Worm (Caenorhabditis elegans) whole organism, L1 larva: ENCODE results near the gene ZK112.4.

ENCODE experiments used
- C34B4.2 ChIP-seq: sonication (generic microtip); optimal IDR thresholded peaks from 2 replicates; lab custom pipeline; 2017; ENCODE audit warnings: mild to moderate bottlenecking, missing genetic modification characterization, missing compliant biosample characterization
- Y116A8C.19 ChIP-seq: sonication (generic microtip); optimal IDR thresholded peaks from 2 replicates; lab custom pipeline; 2016; ENCODE audit warnings: missing compliant biosample characterization, missing genetic modification characterization, borderline replicate concordance
- aha-1 ChIP-seq: fragments of 150-350 bp; optimal IDR thresholded peaks from 2 replicates; lab custom pipeline; 2014; ENCODE audit warnings: missing biosample characterization, missing genetic modification characterization
- alr-1 ChIP-seq: fragments of 200-800 bp; sonication (Bioruptor generic); optimal IDR thresholded peaks from 2 replicates; lab custom pipeline; 2018; ENCODE audit warnings: borderline replicate concordance, mild to moderate bottlenecking, missing genetic modification characterization, missing compliant biosample characterization
- ceh-63 ChIP-seq: fragments of 200-800 bp; sonication (Bioruptor generic); optimal IDR thresholded peaks from 2 replicates; lab custom pipeline; 2018; ENCODE audit warnings: mild to moderate bottlenecking, missing genetic modification characterization, missing compliant biosample characterization
- ceh-88 ChIP-seq: fragments of 200-800 bp; sonication (Bioruptor generic); IDR thresholded peaks from 2 replicates; pipeline ENCODE4 v1.3.6; 2022; ENCODE audit warnings: missing genetic modification characterization, missing compliant biosample characterization
- ceh-90 ChIP-seq: sonication (generic microtip); optimal IDR thresholded peaks from 2 replicates; lab custom pipeline; 2016; ENCODE audit warnings: missing genetic modification characterization, missing compliant biosample characterization
- ces-1 ChIP-seq: fragments of 150-350 bp; optimal IDR thresholded peaks from 2 replicates; lab custom pipeline; 2014; ENCODE audit warnings: missing biosample characterization, missing genetic modification reagents, missing genetic modification characterization
- dpl-1 ChIP-seq, 3 experiments: fragments of 150-350 bp in 2 of 3; sonication (generic microtip) in 1 of 3; optimal IDR thresholded peaks; 2 replicates each; lab custom pipeline; 2014 to 2017; ENCODE audit warnings: missing biosample characterization in 3 of 3, missing genetic modification characterization in 3 of 3, missing genetic modification reagents in 3 of 3
- efl-3 ChIP-seq: fragments of 200-800 bp; sonication (Bioruptor generic); optimal IDR thresholded peaks from 2 replicates; lab custom pipeline; 2018; ENCODE audit warnings: mild to moderate bottlenecking, missing genetic modification characterization, missing compliant biosample characterization
- egl-13 ChIP-seq: sonication (generic microtip); optimal IDR thresholded peaks from 2 replicates; lab custom pipeline; 2016; ENCODE audit warnings: missing genotype, missing genetic modification reagents, missing genetic modification characterization, missing compliant biosample characterization
- elt-3 ChIP-seq, 6 experiments: fragments of 150-350 bp in 1 of 6; sonication (generic microtip); optimal IDR thresholded peaks; 2 replicates each; lab custom pipeline; 2017 to 2018; ENCODE audit warnings: missing biosample characterization in 6 of 6, missing genetic modification characterization in 6 of 6, inconsistent platforms in 1 of 6
- ets-5 ChIP-seq: fragments of 200-800 bp; sonication (Bioruptor generic); IDR thresholded peaks from 2 replicates; pipeline ENCODE4 v1.3.6; 2022; ENCODE audit warnings: missing genetic modification characterization, missing compliant biosample characterization
- fkh-10 ChIP-seq: sonication (generic microtip); optimal IDR thresholded peaks from 2 replicates; lab custom pipeline; 2017; ENCODE audit warnings: missing biosample characterization, missing genetic modification reagents, missing genetic modification characterization
- fkh-4 ChIP-seq: sonication (generic microtip); optimal IDR thresholded peaks from 2 replicates; lab custom pipeline; 2016; ENCODE audit warnings: missing compliant biosample characterization, missing genetic modification characterization, borderline replicate concordance
- fkh-8 ChIP-seq: sonication (generic microtip); optimal IDR thresholded peaks from 2 replicates; lab custom pipeline; 2016; ENCODE audit warnings: mild to moderate bottlenecking, missing genetic modification characterization, missing compliant biosample characterization
- fos-1 ChIP-seq: fragments of 150-350 bp; optimal IDR thresholded peaks from 2 replicates; lab custom pipeline; 2014; ENCODE audit warnings: missing biosample characterization, missing genetic modification characterization
- grh-1 ChIP-seq: fragments of 200-800 bp; sonication (Bioruptor generic); IDR thresholded peaks from 2 replicates; pipeline ENCODE4 v1.3.6; 2022; ENCODE audit warnings: missing genetic modification reagents, missing genetic modification characterization, missing compliant biosample characterization
- hpl-2 ChIP-seq: fragments of 150-350 bp; optimal IDR thresholded peaks from 2 replicates; lab custom pipeline; 2014; ENCODE audit warnings: missing biosample characterization, missing genetic modification reagents, missing genetic modification characterization
- irx-1 ChIP-seq: sonication (generic microtip); optimal IDR thresholded peaks from 2 replicates; lab custom pipeline; 2016; ENCODE audit warnings: missing genetic modification characterization, missing compliant biosample characterization
- jun-1 ChIP-seq: fragments of 150-350 bp; optimal IDR thresholded peaks from 2 replicates; lab custom pipeline; 2014; ENCODE audit warnings: missing biosample characterization, missing genetic modification reagents, missing genetic modification characterization
- lin-13 ChIP-seq: fragments of 150-350 bp; optimal IDR thresholded peaks from 2 replicates; lab custom pipeline; 2014; ENCODE audit warnings: missing biosample characterization, missing genetic modification reagents, missing genetic modification characterization
- lin-15B ChIP-seq: fragments of 150-350 bp; sonication (generic microtip); optimal IDR thresholded peaks from 3 replicates; lab custom pipeline; 2014; ENCODE audit warnings: missing biosample characterization, missing genetic modification characterization
- lir-3 ChIP-seq: sonication (generic microtip); optimal IDR thresholded peaks from 2 replicates; lab custom pipeline; 2016; ENCODE audit warnings: mild to moderate bottlenecking, missing genetic modification characterization, moderate library complexity, missing compliant biosample characterization; ENCODE audit not compliant: poor library complexity
- lsy-2 ChIP-seq, 2 experiments: fragments of 150-350 bp; optimal IDR thresholded peaks; 2 replicates each; lab custom pipeline; 2014; ENCODE audit warnings: missing biosample characterization in 2 of 2, missing genetic modification characterization in 2 of 2
- mdl-1 ChIP-seq, 2 experiments: fragments of 150-350 bp; optimal IDR thresholded peaks; 2 replicates each; lab custom pipeline; 2014 to 2017; ENCODE audit warnings: missing biosample characterization in 2 of 2, missing genetic modification characterization in 2 of 2, inconsistent platforms in 1 of 2
- nhr-19 ChIP-seq: fragments of 200-800 bp; sonication (Bioruptor generic); conservative IDR thresholded peaks from 2 replicates; pipeline ENCODE4 v1.3.6; 2022; ENCODE audit warnings: missing genetic modification characterization, missing compliant biosample characterization
- nhr-20 ChIP-seq: sonication (generic microtip); optimal IDR thresholded peaks from 2 replicates; lab custom pipeline; 2016; ENCODE audit warnings: mild to moderate bottlenecking, missing genetic modification characterization, missing compliant biosample characterization
- nhr-237 ChIP-seq: fragments of 150-350 bp; optimal IDR thresholded peaks from 2 replicates; lab custom pipeline; 2014; ENCODE audit warnings: missing biosample characterization, missing genetic modification characterization
- nhr-28 ChIP-seq: fragments of 150-350 bp; optimal IDR thresholded peaks from 2 replicates; lab custom pipeline; 2014; ENCODE audit warnings: missing biosample characterization, missing genetic modification characterization
- nhr-47 ChIP-seq: sonication (generic microtip); optimal IDR thresholded peaks from 2 replicates; lab custom pipeline; 2016; ENCODE audit warnings: mild to moderate bottlenecking, missing genetic modification characterization, moderate library complexity, missing compliant biosample characterization
- nhr-71 ChIP-seq: sonication (generic microtip); optimal IDR thresholded peaks from 2 replicates; lab custom pipeline; 2016; ENCODE audit warnings: mild to moderate bottlenecking, missing genetic modification characterization, moderate library complexity, missing compliant biosample characterization
- nhr-76 ChIP-seq: sonication (generic microtip); optimal IDR thresholded peaks from 2 replicates; lab custom pipeline; 2017; ENCODE audit warnings: missing biosample characterization, missing genetic modification characterization
- nhr-77 ChIP-seq: fragments of 150-350 bp; optimal IDR thresholded peaks from 2 replicates; lab custom pipeline; 2014; ENCODE audit warnings: missing biosample characterization, missing genetic modification characterization
- nhr-84 ChIP-seq: sonication (generic microtip); optimal IDR thresholded peaks from 2 replicates; lab custom pipeline; 2017; ENCODE audit warnings: missing biosample characterization, missing genetic modification characterization
- pag-3 ChIP-seq: sonication (generic microtip); optimal IDR thresholded peaks from 2 replicates; lab custom pipeline; 2017; ENCODE audit warnings: missing genetic modification characterization, mild to moderate bottlenecking, missing compliant biosample characterization, antibody characterized with exemption, borderline replicate concordance; ENCODE audit not compliant: insufficient read depth
- pqm-1 ChIP-seq: sonication (generic microtip); optimal IDR thresholded peaks from 3 replicates; lab custom pipeline; 2017; ENCODE audit warnings: missing biosample characterization, missing genetic modification characterization
- rnt-1 ChIP-seq: sonication (generic microtip); optimal IDR thresholded peaks from 2 replicates; lab custom pipeline; 2016; ENCODE audit warnings: mild to moderate bottlenecking, missing genetic modification characterization, moderate library complexity, missing compliant biosample characterization
- skn-1 ChIP-seq: fragments of 150-350 bp; optimal IDR thresholded peaks from 2 replicates; lab custom pipeline; 2014; ENCODE audit warnings: missing biosample characterization, missing genetic modification characterization
- snu-23 ChIP-seq: sonication (generic microtip); optimal IDR thresholded peaks from 2 replicates; lab custom pipeline; 2016; ENCODE audit warnings: missing genetic modification characterization, missing compliant biosample characterization
- sox-4 ChIP-seq: sonication (generic microtip); optimal IDR thresholded peaks from 2 replicates; lab custom pipeline; 2016; ENCODE audit warnings: missing genetic modification characterization, missing compliant biosample characterization
- sup-37 ChIP-seq: fragments of 200-800 bp; sonication (Bioruptor generic); optimal IDR thresholded peaks from 2 replicates; lab custom pipeline; 2018; ENCODE audit warnings: mild to moderate bottlenecking, missing genetic modification characterization, missing compliant biosample characterization
- swsn-7 ChIP-seq: sonication (generic microtip); optimal IDR thresholded peaks from 2 replicates; lab custom pipeline; 2016; ENCODE audit warnings: missing genetic modification characterization, missing compliant biosample characterization
- tbx-2 ChIP-seq: sonication (generic microtip); optimal IDR thresholded peaks from 2 replicates; lab custom pipeline; 2016; ENCODE audit warnings: missing genetic modification characterization, missing compliant biosample characterization
- unc-130 ChIP-seq: fragments of 150-350 bp; optimal IDR thresholded peaks from 2 replicates; lab custom pipeline; 2017; ENCODE audit warnings: missing biosample characterization, missing genetic modification characterization, inconsistent platforms
- unc-30 ChIP-seq: sonication (generic microtip); optimal IDR thresholded peaks from 2 replicates; lab custom pipeline; 2017; ENCODE audit warnings: missing biosample characterization, missing genetic modification characterization
- unc-62 ChIP-seq: fragments of 150-350 bp; optimal IDR thresholded peaks from 2 replicates; lab custom pipeline; 2014; ENCODE audit warnings: missing biosample characterization, missing genetic modification reagents, missing genetic modification characterization
- unc-98 ChIP-seq: fragments of 200-800 bp; sonication (Bioruptor generic); IDR thresholded peaks from 2 replicates; pipeline ENCODE4 v1.3.6; 2022; ENCODE audit warnings: missing genetic modification characterization, missing compliant biosample characterization
- vab-15 ChIP-seq: sonication (generic microtip); optimal IDR thresholded peaks from 2 replicates; lab custom pipeline; 2017; ENCODE audit warnings: missing genotype, mild to moderate bottlenecking, missing genetic modification characterization, missing compliant biosample characterization
- xbp-1 ChIP-seq: sonication (generic microtip); optimal IDR thresholded peaks from 2 replicates; lab custom pipeline; 2016; ENCODE audit warnings: missing genetic modification characterization, missing compliant biosample characterization
- zag-1 ChIP-seq: fragments of 150-350 bp; optimal IDR thresholded peaks from 2 replicates; lab custom pipeline; 2014; ENCODE audit warnings: missing biosample characterization, missing genetic modification characterization
- ztf-11 ChIP-seq, 2 experiments: sonication (generic microtip); optimal IDR thresholded peaks; 2 replicates each; lab custom pipeline; 2016 to 2017; ENCODE audit warnings: missing genetic modification characterization in 2 of 2, missing biosample characterization in 1 of 2, missing compliant biosample characterization in 1 of 2
- ztf-4 ChIP-seq: fragments of 150-350 bp; optimal IDR thresholded peaks from 2 replicates; lab custom pipeline; 2014; ENCODE audit warnings: missing biosample characterization, missing genetic modification characterization

The ZK112.4 gene

DNA sequence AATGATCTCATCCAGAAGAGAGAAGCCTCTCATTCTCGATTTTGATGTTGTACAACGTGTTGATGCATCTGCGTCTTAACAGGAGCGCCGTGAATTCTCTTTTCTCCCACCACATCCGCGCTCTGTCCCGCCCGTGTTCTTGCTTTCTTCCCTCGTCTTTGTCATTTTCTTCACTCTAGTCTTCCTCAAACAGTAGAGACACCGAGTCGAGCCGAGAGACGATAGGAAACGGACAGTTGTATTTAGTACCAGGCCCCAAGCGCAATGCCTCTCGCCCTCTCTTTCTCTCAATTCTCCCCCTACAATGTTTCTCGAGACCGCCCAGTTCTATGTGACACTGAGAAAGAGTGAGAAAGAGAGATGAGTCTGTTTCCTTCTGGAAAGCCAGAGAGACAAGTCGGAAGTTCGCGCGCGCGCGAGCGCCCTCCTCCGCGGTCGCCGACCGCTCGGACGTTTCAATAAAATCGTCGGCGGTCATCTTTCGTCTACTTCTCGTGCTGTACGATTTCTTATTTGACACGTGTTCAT, at the start of gene ZK112.4:
Gene ZK112.4, minus strand, starts transcription at position 478 of the 528 bp plus-strand sequence.
- TF ChIP-seq ces-1 (no peak), tbx-2 (peak; percentile 63), skn-1 (tag; lab: Kevin White, UChicago) (peak; percentile 62), xbp-1 (tag; lab: Kevin White, UChicago) (peak; percentile 30), nhr-76 (tag; lab: Kevin White, UChicago) (no peak), ceh-63 (GFP tag; lab: Kevin White, UChicago) (no peak), egl-13 (tag; lab: Kevin White, UChicago) (peak; percentile 16), ets-5 (no peak), nhr-77 (tag; lab: Kevin White, UChicago) (peak; percentile 79), unc-130 (tag; lab: Kevin White, UChicago) (no peak), sup-37 (GFP tag; lab: Kevin White, UChicago) (no peak), rnt-1 (tag; lab: Kevin White, UChicago) (peak; percentile 55), swsn-7 (tag; lab: Kevin White, UChicago) (peak; percentile 69), elt-3 (tag; optimal IDR thresholded peaks at IDR 0.05; lab: Kevin White, UChicago) (peak in 2 of 6 experiments; percentile 3 to 14), nhr-20 (peak; percentile 82), sox-4 (tag; lab: Kevin White, UChicago) (no peak), aha-1 (tag; lab: Kevin White, UChicago) (no peak), nhr-28 (tag; lab: Kevin White, UChicago) (no peak), hpl-2 (GFP tag; lab: Kevin White, UChicago) (no peak), ceh-90 (tag; lab: Kevin White, UChicago) (no peak), ceh-88 (GFP tag; lab: Robert Waterston, UW) (no peak), grh-1 (GFP tag; lab: Robert Waterston, UW) (no peak), C34B4.2 (tag; lab: Kevin White, UChicago) (no peak), fkh-8 (tag; lab: Kevin White, UChicago) (no peak), snu-23 (GFP tag; lab: Kevin White, UChicago) (peak; percentile 76), jun-1 (tag; lab: Kevin White, UChicago) (peak; percentile 67), fkh-4 (tag; lab: Kevin White, UChicago) (no peak), lir-3 (tag; lab: Kevin White, UChicago) (no peak), irx-1 (peak; percentile 39), lin-13 (GFP tag; lab: Kevin White, UChicago) (peak; percentile 60), fos-1 (no peak), pag-3 (no peak), unc-30 (tag; lab: Kevin White, UChicago) (no peak), efl-3 (GFP tag; lab: Kevin White, UChicago) (no peak), ztf-11 (tag; optimal IDR thresholded peaks at IDR 0.05; lab: Kevin White, UChicago) (no peak), fkh-10 (GFP tag; lab: Kevin White, UChicago) (peak; percentile 48), nhr-84 (tag; lab: Kevin White, UChicago) (peak; percentile 35), zag-1 (no peak), nhr-19 (GFP tag; lab: Robert Waterston, UW) (peak; percentile 51), ztf-4 (no peak), mdl-1 (tag; optimal IDR thresholded peaks at IDR 0.05; lab: Kevin White, UChicago) (peak in 1 of 2 experiments; percentile 20), alr-1 (tag; lab: Kevin White, UChicago) (no peak), lsy-2 (tag; optimal IDR thresholded peaks at IDR 0.05; lab: Kevin White, UChicago) (peak; percentile 48 to 68), unc-62 (no peak), dpl-1 (GFP tag; optimal IDR thresholded peaks at IDR 0.05; lab: Kevin White, UChicago) (peak; percentile 24 to 46 (median 28)), nhr-237 (tag; lab: Kevin White, UChicago) (no peak), Y116A8C.19 (tag; lab: Kevin White, UChicago) (no peak), nhr-47 (tag; lab: Kevin White, UChicago) (peak; percentile 52), unc-98 (GFP tag; lab: Robert Waterston, UW) (no peak), vab-15 (tag; lab: Kevin White, UChicago) (no peak), pqm-1 (tag; lab: Kevin White, UChicago) (no peak), nhr-71 (peak; percentile 83), lin-15B (tag; lab: Kevin White, UChicago) (no peak)
